Worm (Caenorhabditis elegans) whole organism, L4 larva: ENCODE measurements around the gene phf-32.

Experiments
- D1046.2 ChIP-seq: fragments of 200-800 bp; sonication (Bioruptor generic); IDR thresholded peaks from 2 replicates; pipeline ENCODE4 v1.3.6; 2022; ENCODE audit warnings: missing genetic modification characterization, missing compliant biosample characterization
- F37D6.2 ChIP-seq: sonication (generic microtip); optimal IDR thresholded peaks from 2 replicates; lab custom pipeline; 2016; ENCODE audit warnings: mild to moderate bottlenecking, missing genetic modification characterization, missing compliant biosample characterization
- aha-1 ChIP-seq: fragments of 150-350 bp; peaks from one replicate; lab custom pipeline; 2014; ENCODE audit warnings: missing biosample characterization, missing genetic modification characterization
- ceh-28 ChIP-seq: fragments of 150-350 bp; optimal IDR thresholded peaks from 2 replicates; lab custom pipeline; 2014; ENCODE audit warnings: missing biosample characterization, missing genetic modification reagents, missing genetic modification characterization
- daf-16 ChIP-seq, 3 experiments: sonication (generic microtip); optimal IDR thresholded peaks; 2 replicates each; lab custom pipeline; 2016 to 2017; ENCODE audit warnings: missing genetic modification characterization in 3 of 3, missing genetic modification reagents in 3 of 3, mild to moderate bottlenecking in 2 of 3, missing compliant biosample characterization in 2 of 3, missing biosample characterization in 1 of 3, moderate library complexity in 1 of 3
- fkh-10 ChIP-seq: fragments of 150-350 bp; optimal IDR thresholded peaks from 2 replicates; lab custom pipeline; 2014; ENCODE audit warnings: missing biosample characterization, missing genetic modification reagents, missing genetic modification characterization
- lin-39 ChIP-seq: fragments of 150-350 bp; optimal IDR thresholded peaks from 2 replicates; lab custom pipeline; 2014; ENCODE audit warnings: missing biosample characterization, missing genetic modification reagents, missing genetic modification characterization
- mdl-1 ChIP-seq, 2 experiments: fragments of 150-350 bp in 1 of 2; sonication (generic microtip) in 1 of 2; optimal IDR thresholded peaks; 2 replicates each; lab custom pipeline; 2014 to 2017; ENCODE audit warnings: missing biosample characterization in 2 of 2, missing genetic modification characterization in 2 of 2
- nhr-11 ChIP-seq: fragments of 150-350 bp; optimal IDR thresholded peaks from 2 replicates; lab custom pipeline; 2014; ENCODE audit warnings: missing biosample characterization, missing genetic modification characterization
- nhr-237 ChIP-seq: sonication (generic microtip); optimal IDR thresholded peaks from 2 replicates; lab custom pipeline; 2017; ENCODE audit warnings: missing biosample characterization, missing genetic modification characterization
- nhr-77 ChIP-seq: fragments of 150-350 bp; optimal IDR thresholded peaks from 2 replicates; lab custom pipeline; 2014; ENCODE audit warnings: missing biosample characterization, missing genetic modification characterization
- pqm-1 ChIP-seq: sonication (generic microtip); optimal IDR thresholded peaks from 2 replicates; lab custom pipeline; 2017; ENCODE audit warnings: missing biosample characterization, missing genetic modification characterization
- unc-62 ChIP-seq, 3 experiments: fragments of 150-350 bp in 1 of 3; sonication (generic microtip); optimal IDR thresholded peaks in 2 of 3; peaks in 1 of 3; 1 replicate in 1 of 3; 2 replicates in 2 of 3; lab custom pipeline; 2014 to 2017; ENCODE audit warnings: missing biosample characterization in 3 of 3, missing genetic modification characterization in 3 of 3, missing genetic modification reagents in 3 of 3, missing genotype in 1 of 3
- zag-1 ChIP-seq: fragments of 150-350 bp; optimal IDR thresholded peaks from 2 replicates; lab custom pipeline; 2014; ENCODE audit warnings: missing biosample characterization, missing genetic modification characterization

DNA sequence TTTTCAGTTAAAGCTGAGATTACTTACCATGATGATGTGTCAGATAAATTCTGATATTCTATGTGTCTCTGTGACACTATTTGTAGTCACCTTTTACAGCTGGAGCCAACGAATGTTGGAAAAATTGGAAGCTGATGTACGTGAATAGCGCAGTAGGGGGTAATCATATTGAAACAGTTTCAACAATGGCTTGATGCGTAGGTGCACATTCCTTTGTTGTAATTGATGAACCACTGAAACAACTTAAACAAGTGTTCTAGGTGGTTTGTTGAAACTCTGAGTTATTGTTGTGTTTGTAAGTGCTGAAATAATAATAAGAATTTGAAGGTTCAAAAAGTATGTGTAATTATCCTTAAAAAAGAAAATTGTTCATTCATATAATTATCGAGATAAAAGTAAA is 49.9 kb downstream of the phf-32 start, which contains the start of gene nspc-12:
- no peak for TF ChIP-seq ceh-28
- no peak for TF ChIP-seq pqm-1 (tag; lab: Kevin White, UChicago)
- TF ChIP-seq nhr-237 (tag; lab: Kevin White, UChicago), result no peak
- TF ChIP-seq fkh-10 (GFP tag; lab: Kevin White, UChicago), result no peak
- TF ChIP-seq nhr-77 (tag; lab: Kevin White, UChicago), result no peak
- no peak for TF ChIP-seq daf-16 (GFP tag; optimal IDR thresholded peaks at IDR 0.05; lab: Kevin White, UChicago)
- no peak for TF ChIP-seq daf-16 (tag; optimal IDR thresholded peaks at IDR 0.05; lab: Kevin White, UChicago)
- TF ChIP-seq zag-1 (tag; lab: Kevin White, UChicago), result no peak
- no peak for TF ChIP-seq aha-1 (tag; lab: Kevin White, UChicago)
- no peak for TF ChIP-seq lin-39 (tag; lab: Kevin White, UChicago)
- no peak for TF ChIP-seq nhr-11 (tag; lab: Kevin White, UChicago)
- no peak for TF ChIP-seq D1046.2 (GFP tag; lab: Robert Waterston, UW)
- no peak for TF ChIP-seq F37D6.2 (tag; lab: Kevin White, UChicago)
- no peak for TF ChIP-seq mdl-1 (tag; optimal IDR thresholded peaks at IDR 0.05; lab: Kevin White, UChicago)
- TF ChIP-seq unc-62 (GFP tag; optimal IDR thresholded peaks at IDR 0.05 in 1 of 2; lab: Kevin White, UChicago), result no peak
- no peak for TF ChIP-seq unc-62 (tag; optimal IDR thresholded peaks at IDR 0.05; lab: Kevin White, UChicago)
